Fruit fly (Drosophila melanogaster) whole organism, wandering third instar larva: Measurements from ENCODE around the gene Xe7.

Experiments
- GATAd ChIP-seq: sonication (Bioruptor generic); optimal IDR thresholded peaks from 2 replicates; lab custom pipeline; 2016; ENCODE audit warnings: missing biosample characterization, missing genetic modification characterization
- Hr78 ChIP-seq: fragments of >200 bp; optimal IDR thresholded peaks from 2 replicates; lab custom pipeline; 2017; ENCODE audit warnings: missing biosample characterization, missing genetic modification characterization
- Hr83 ChIP-seq: fragments of 200-300 bp; sonication (Bioruptor generic); optimal IDR thresholded peaks from 2 replicates; lab custom pipeline; 2016; ENCODE audit warnings: missing biosample characterization, mild to moderate bottlenecking, missing genetic modification characterization, moderate library complexity; ENCODE audit not compliant: poor library complexity, severe bottlenecking
- OdsH ChIP-seq: fragments of 200-800 bp; sonication (Bioruptor generic); optimal IDR thresholded peaks from 2 replicates; lab custom pipeline; 2016; ENCODE audit warnings: missing biosample characterization, mild to moderate bottlenecking, missing genetic modification characterization
- br ChIP-seq: fragments of 200-800 bp; sonication (Bioruptor generic); optimal IDR thresholded peaks from 2 replicates; lab custom pipeline; 2016; ENCODE audit warnings: missing biosample characterization, missing genetic modification characterization
- brk ChIP-seq: fragments of 200-800 bp; sonication (Bioruptor generic); optimal IDR thresholded peaks from 2 replicates; lab custom pipeline; 2016; ENCODE audit warnings: missing biosample characterization, mild to moderate bottlenecking, missing genetic modification characterization
- dl ChIP-seq, 2 experiments: fragments of 175-275, 200-275 bp in 1 of 2; fragments of 200-275 bp in 1 of 2; sonication (Bioruptor generic); optimal IDR thresholded peaks; lab custom pipeline; 2018; ENCODE audit warnings: mild to moderate bottlenecking in 2 of 2, missing biosample characterization in 2 of 2, missing genetic modification characterization in 2 of 2, moderate library complexity in 2 of 2; ENCODE audit not compliant: partially characterized antibody in 2 of 2, insufficient read depth in 1 of 2
- dmrt93B ChIP-seq: fragments of 200-800 bp; sonication (Bioruptor generic); optimal IDR thresholded peaks from 2 replicates; lab custom pipeline; 2018; ENCODE audit warnings: missing biosample characterization, mild to moderate bottlenecking, missing genetic modification characterization
- ey ChIP-seq: fragments of 200-800 bp; sonication (Bioruptor generic); optimal IDR thresholded peaks from 2 replicates; lab custom pipeline; 2016; ENCODE audit warnings: missing biosample characterization, missing genetic modification characterization
- h ChIP-seq: fragments of 200-800 bp; sonication (Bioruptor generic); optimal IDR thresholded peaks from 3 replicates; lab custom pipeline; 2016; ENCODE audit warnings: missing biosample characterization, mild to moderate bottlenecking, missing genetic modification characterization
- psq ChIP-seq: fragments of 200-800 bp; sonication (Bioruptor generic); optimal IDR thresholded peaks from 3 replicates; lab custom pipeline; 2017; ENCODE audit warnings: missing biosample characterization, mild to moderate bottlenecking, missing genetic modification characterization, moderate library complexity
- usp ChIP-seq: fragments of >200 bp; optimal IDR thresholded peaks from 2 replicates; lab custom pipeline; 2017; ENCODE audit warnings: missing biosample characterization, missing genetic modification characterization

DNA sequence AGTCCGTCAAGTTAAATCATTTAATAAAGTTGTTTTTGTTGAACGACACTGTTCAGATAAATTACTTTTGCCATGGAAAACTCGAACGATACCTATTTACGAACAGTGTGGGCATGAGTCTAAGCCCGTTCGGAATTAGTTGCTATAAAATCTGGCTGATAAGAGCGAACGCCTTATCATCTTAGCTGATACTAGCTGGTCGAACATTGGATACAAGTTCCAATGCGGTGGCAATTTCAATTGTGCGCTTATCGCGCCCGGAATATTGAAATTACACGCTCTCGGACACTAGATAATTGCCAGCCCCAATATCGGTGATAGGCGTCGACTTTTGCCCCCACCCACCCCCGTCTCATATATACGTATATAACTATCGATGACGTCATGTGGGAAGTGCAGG lies 15.2 kb downstream of the Xe7 start:
- TF ChIP-seq OdsH (no peak), psq (GFP tag; lab: Kevin White, UChicago) (no peak), dl (GFP tag; optimal IDR thresholded peaks at IDR 0.05; lab: Kevin White, UChicago; ENCODE audit: insufficient read depth in 1 of 2, partially characterized antibody in 2 of 2) (no peak), br (GFP tag; lab: Kevin White, UChicago) (no peak), brk (GFP tag; lab: Kevin White, UChicago) (no peak), usp (GFP tag; lab: Kevin White, UChicago) (no peak), Hr78 (GFP tag; lab: Kevin White, UChicago) (no peak), GATAd (no peak), Hr83 (GFP tag; lab: Kevin White, UChicago) (no peak), h (GFP tag; lab: Kevin White, UChicago) (no peak), dmrt93B (GFP tag; lab: Kevin White, UChicago) (no peak), ey (GFP tag; lab: Kevin White, UChicago) (no peak)
